ENCODE assay signal across 2 fruit fly cellular contexts in genomic region chr3L:1649363-1649762, dm6.
TF ChIP-seq lines count a peak whose summit lies in the region.

No protein-coding gene starts in this region.

- TF ChIP-seq CTCF in whole organism, embryonic (GFP tag; optimal IDR thresholded peaks at IDR 0.05; lab: Kevin White, UChicago), result no peak

TF ChIP-seq in whole organism, embryonic, 481 proteins besides CTCF, POLR2A, EP300 and RAD21:
- TF ChIP-seq Pdp1 (GFP tag; optimal IDR thresholded peaks at IDR 0.05; lab: Kevin White, UChicago) (peak in 1 of 2 experiments; percentile 47), CG9215 (GFP tag; IDR thresholded peaks at IDR 0.05; lab: Robert Waterston, UW) (no peak), onecut (GFP tag; IDR thresholded peaks at IDR 0.05; lab: Robert Waterston, UW) (peak; percentile 95), B-H1 (GFP tag; IDR thresholded peaks at IDR 0.05; lab: Robert Waterston, UW) (no peak), ro (GFP tag; IDR thresholded peaks at IDR 0.05; lab: Robert Waterston, UW) (no peak), CG33213 (GFP tag; optimal IDR thresholded peaks at IDR 0.05; lab: Kevin White, UChicago) (no peak), gsb (GFP tag; IDR thresholded peaks at IDR 0.05; lab: Robert Waterston, UW) (no peak), en (GFP tag; optimal IDR thresholded peaks at IDR 0.05; lab: Kevin White, UChicago) (no peak), otp (GFP tag; IDR thresholded peaks at IDR 0.05; lab: Robert Waterston, UW) (no peak), so (GFP tag; IDR thresholded peaks at IDR 0.05; lab: Robert Waterston, UW) (0 out of 3 replicates have a peak, but pooled peaks have one; percentile 30), CG1792 (GFP tag; optimal IDR thresholded peaks at IDR 0.05; lab: Kevin White, UChicago) (no peak), schlank (tag; optimal IDR thresholded peaks at IDR 0.05; lab: Kevin White, UChicago) (no peak), CG14965 (GFP tag; optimal IDR thresholded peaks at IDR 0.05; lab: Kevin White, UChicago; ENCODE audit: borderline replicate concordance) (no peak), CG42726 (GFP tag; IDR thresholded peaks at IDR 0.05; lab: Robert Waterston, UW; ENCODE audit: partially characterized antibody) (no peak), ci (GFP tag; IDR thresholded peaks at IDR 0.05; lab: Robert Waterston, UW) (no peak), CG17802 (tag; optimal IDR thresholded peaks at IDR 0.05; lab: Kevin White, UChicago) (no peak), Oli (tag; optimal IDR thresholded peaks at IDR 0.05; lab: Kevin White, UChicago) (no peak), Bgb (GFP tag; IDR thresholded peaks at IDR 0.05; lab: Robert Waterston, UW; ENCODE audit: partially characterized antibody) (0 out of 2 replicates have a peak, but pooled peaks have one; percentile 27), run (tag; optimal IDR thresholded peaks at IDR 0.05; lab: Kevin White, UChicago) (no peak), Opbp (GFP tag; IDR thresholded peaks at IDR 0.05; lab: Robert Waterston, UW; ENCODE audit: partially characterized antibody) (no peak), Nf-YB (GFP tag; optimal IDR thresholded peaks at IDR 0.05; lab: Kevin White, UChicago) (no peak), ranshi (GFP tag; IDR thresholded peaks at IDR 0.05; lab: Robert Waterston, UW) (no peak), Vsx1 (GFP tag; optimal IDR thresholded peaks at IDR 0.05; lab: Kevin White, UChicago) (no peak), Adf1 (GFP tag; IDR thresholded peaks at IDR 0.05; lab: Robert Waterston, UW) (no peak), Stat92E (GFP tag; optimal IDR thresholded peaks at IDR 0.05; lab: Kevin White, UChicago) (no peak), CrebB (tag; optimal IDR thresholded peaks at IDR 0.05; lab: Kevin White, UChicago) (no peak), Nf-YC (tag; optimal IDR thresholded peaks at IDR 0.05; lab: Kevin White, UChicago) (no peak), Dbx (GFP tag; IDR thresholded peaks at IDR 0.05; lab: Robert Waterston, UW) (no peak), ac (GFP tag; optimal IDR thresholded peaks at IDR 0.05; lab: Kevin White, UChicago) (no peak), Med (GFP tag; lab: Kevin White, UChicago) (peak; percentile 39), wek (GFP tag; optimal IDR thresholded peaks at IDR 0.05; lab: Kevin White, UChicago) (no peak), CG9727 (GFP tag; optimal IDR thresholded peaks at IDR 0.05; lab: Kevin White, UChicago) (no peak), CG1529 (GFP tag; optimal IDR thresholded peaks at IDR 0.05; lab: Kevin White, UChicago) (no peak), CG15696 (tag; optimal IDR thresholded peaks at IDR 0.05; lab: Kevin White, UChicago) (no peak), Dfd (GFP tag; optimal IDR thresholded peaks at IDR 0.05; lab: Kevin White, UChicago) (no peak), CG2199 (GFP tag; IDR thresholded peaks at IDR 0.05; lab: Robert Waterston, UW) (no peak), toy (GFP tag; IDR thresholded peaks at IDR 0.05; lab: Robert Waterston, UW) (no peak), Taf1 (GFP tag; IDR thresholded peaks at IDR 0.05; lab: Robert Waterston, UW) (no peak), Dref (GFP tag; IDR thresholded peaks at IDR 0.05; lab: Robert Waterston, UW) (no peak), MBD-R2 (GFP tag; IDR thresholded peaks at IDR 0.05; lab: Robert Waterston, UW) (peak; percentile 10; the same call in 1 of the 2 replicates), HLH4C (GFP tag; IDR thresholded peaks at IDR 0.05; lab: Robert Waterston, UW; ENCODE audit: partially characterized antibody) (no peak), Atf3 (GFP tag; optimal IDR thresholded peaks at IDR 0.05; lab: Kevin White, UChicago) (no peak), CG6683 (GFP tag; optimal IDR thresholded peaks at IDR 0.05; lab: Kevin White, UChicago) (no peak)

TF ChIP-seq in whole organism, pupa, 21 proteins besides CTCF, POLR2A, EP300 and RAD21:
- TF ChIP-seq CG9948 (tag; optimal IDR thresholded peaks at IDR 0.05; lab: Kevin White, UChicago) (no peak), CG32121 (GFP tag; IDR thresholded peaks at IDR 0.05; lab: Robert Waterston, UW) (0 out of 2 replicates have a peak, but pooled peaks have one; percentile 14)
TF ChIP-seq in whole organism, pupa: peak in this region for 1.
